Fruit fly (Drosophila melanogaster) whole organism, pupa: ENCODE data around the gene Rexo5.

Experiments
- CG10348 ChIP-seq: fragments of 200-800 bp; sonication (Bioruptor generic); IDR thresholded peaks from 2 replicates; pipeline ENCODE4 v1.3.6; 2022; ENCODE audit warnings: missing biosample characterization, missing genetic modification characterization
- CG12605 ChIP-seq: fragments of 200-800 bp; sonication (Bioruptor generic); IDR thresholded peaks from 2 replicates; pipeline ENCODE4 v1.3.6; 2022; ENCODE audit warnings: missing biosample characterization, missing genetic modification characterization
- CG13204 ChIP-seq: fragments of 200-800 bp; sonication (Bioruptor generic); optimal IDR thresholded peaks from 2 replicates; lab custom pipeline; 2018; ENCODE audit warnings: missing biosample characterization, mild to moderate bottlenecking, missing genetic modification characterization, moderate library complexity
- CG14655 ChIP-seq: fragments of 200-800 bp; sonication (Bioruptor generic); optimal IDR thresholded peaks from 3 replicates; lab custom pipeline; 2017; ENCODE audit warnings: mild to moderate bottlenecking, missing biosample characterization, missing genetic modification reagents, missing genetic modification characterization
- CG15710 ChIP-seq: fragments of 200-800 bp; sonication (Bioruptor generic); optimal IDR thresholded peaks from 2 replicates; lab custom pipeline; 2018; ENCODE audit warnings: missing biosample characterization, mild to moderate bottlenecking, missing genetic modification characterization, moderate library complexity
- CG17806 ChIP-seq: fragments of 200-800 bp; sonication (Bioruptor generic); optimal IDR thresholded peaks from 2 replicates; lab custom pipeline; 2018; ENCODE audit warnings: missing biosample characterization, mild to moderate bottlenecking, missing genetic modification characterization, moderate library complexity
- CG34367 ChIP-seq: fragments of 200-800 bp; sonication (Bioruptor generic); optimal IDR thresholded peaks from 2 replicates; lab custom pipeline; 2018; ENCODE audit warnings: missing biosample characterization, mild to moderate bottlenecking, missing genetic modification characterization
- CG4496 ChIP-seq: fragments of 200-800 bp; sonication (Bioruptor generic); IDR thresholded peaks from 3 replicates; pipeline ENCODE4 v1.3.6; 2022; ENCODE audit warnings: missing biosample characterization, missing genetic modification characterization
- CG8159 ChIP-seq: fragments of 200-800 bp; sonication (Bioruptor generic); optimal IDR thresholded peaks from 3 replicates; lab custom pipeline; 2018; ENCODE audit warnings: missing biosample characterization, mild to moderate bottlenecking, missing genetic modification characterization, moderate library complexity
- CG8301 ChIP-seq: fragments of 200-800 bp; sonication (Bioruptor generic); optimal IDR thresholded peaks from 2 replicates; lab custom pipeline; 2018; ENCODE audit warnings: missing biosample characterization, mild to moderate bottlenecking, missing genetic modification characterization
- EcR ChIP-seq: fragments of 200-800 bp; sonication (Bioruptor generic); optimal IDR thresholded peaks from 3 replicates; lab custom pipeline; 2019; ENCODE audit warnings: missing biosample characterization, missing genetic modification characterization, mild to moderate bottlenecking, moderate library complexity, missing genetic modification reagents
- Ets98B ChIP-seq: fragments of 200-800 bp; sonication (Bioruptor generic); IDR thresholded peaks from 2 replicates; pipeline ENCODE4 v1.3.6; 2022; ENCODE audit warnings: missing biosample characterization, missing genetic modification characterization
- Pif1A ChIP-seq: fragments of 200-800 bp; sonication (Bioruptor generic); optimal IDR thresholded peaks from 3 replicates; lab custom pipeline; 2016; ENCODE audit warnings: missing biosample characterization, missing genetic modification characterization
- Pif1B ChIP-seq: fragments of 200-800 bp; sonication (Bioruptor generic); optimal IDR thresholded peaks from 3 replicates; lab custom pipeline; 2016; ENCODE audit warnings: missing biosample characterization, missing genetic modification characterization
- Snoo ChIP-seq: fragments of 200-800 bp; sonication (Bioruptor generic); optimal IDR thresholded peaks from 3 replicates; lab custom pipeline; 2017; ENCODE audit warnings: missing biosample characterization, mild to moderate bottlenecking, missing genetic modification characterization, inconsistent platforms
- fd96Ca ChIP-seq: fragments of 200-800 bp; sonication (Bioruptor generic); IDR thresholded peaks from 3 replicates; pipeline ENCODE4 v1.3.6; 2022; ENCODE audit warnings: missing biosample characterization, missing genetic modification characterization
- rn ChIP-seq: fragments of 200-800 bp; sonication (Bioruptor generic); IDR thresholded peaks from 2 replicates; pipeline ENCODE4 v1.3.6; 2022; ENCODE audit warnings: missing biosample characterization, missing genetic modification characterization

The Rexo5 gene

DNA sequence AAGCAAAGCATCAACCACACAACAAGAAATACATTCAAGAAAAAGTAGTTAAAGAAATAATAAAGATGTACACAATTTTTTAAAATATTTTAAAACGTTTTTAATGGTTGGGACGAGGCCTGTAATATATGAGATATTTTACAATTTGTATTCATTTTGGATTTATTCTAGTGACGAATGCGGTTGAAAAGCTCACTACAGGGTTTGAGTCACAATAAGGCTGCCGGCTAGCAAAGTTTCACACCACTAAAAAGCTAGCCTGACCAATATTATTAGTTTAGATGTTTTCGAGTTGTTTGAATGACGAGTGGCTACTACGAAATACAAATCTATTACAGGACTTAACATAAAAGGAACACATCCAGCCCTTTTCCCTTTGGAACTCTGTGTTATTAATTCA lies 15.6 kb downstream of the Rexo5 start:
- TF ChIP-seq CG8159 (tag; lab: Kevin White, UChicago) (no peak), rn (GFP tag; lab: Robert Waterston, UW) (no peak), EcR (no peak), CG8301 (tag; lab: Kevin White, UChicago) (no peak), Snoo (no peak), CG10348 (GFP tag; lab: Robert Waterston, UW) (no peak), CG15710 (tag; lab: Kevin White, UChicago) (no peak), CG4496 (GFP tag; lab: Robert Waterston, UW) (no peak), CG13204 (GFP tag; lab: Kevin White, UChicago) (no peak), fd96Ca (GFP tag; lab: Robert Waterston, UW) (no peak), CG34367 (tag; lab: Kevin White, UChicago) (no peak), Pif1B (GFP tag; lab: Kevin White, UChicago) (no peak), Pif1A (GFP tag; lab: Kevin White, UChicago) (no peak), CG17806 (no peak), Ets98B (GFP tag; lab: Robert Waterston, UW) (no peak)

DNA sequence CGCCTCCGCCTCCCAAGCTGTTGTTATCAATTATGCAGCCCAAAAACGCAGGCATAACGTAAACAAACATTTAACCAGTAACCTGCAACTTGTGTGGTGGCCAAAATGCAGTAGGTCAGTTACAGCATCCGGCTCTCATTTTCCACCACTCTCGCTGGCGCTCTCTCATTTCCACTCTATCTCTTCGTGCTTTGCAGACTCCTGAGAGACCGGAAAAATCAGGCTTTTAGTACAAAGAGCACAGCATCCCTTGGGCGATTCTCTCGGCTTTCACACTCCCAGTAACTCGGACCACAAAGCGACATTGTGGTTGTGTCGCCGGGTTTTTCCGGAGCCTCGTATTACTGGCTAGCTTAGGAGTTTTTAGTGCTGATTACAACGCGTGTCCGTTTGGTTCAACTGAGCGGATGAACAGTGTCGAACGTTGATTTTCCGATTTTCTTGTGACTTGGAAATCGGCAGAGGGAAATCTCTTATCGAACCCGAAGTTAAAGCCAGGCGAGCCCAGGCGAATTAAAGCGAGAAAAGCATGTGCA lies 20.3 kb downstream of the Rexo5 start, which contains the start of gene GluRIA:
GluRIA (plus strand) TSS at position 364 of the 536 bp plus-strand sequence.
- TF ChIP-seq Pif1B (GFP tag; lab: Kevin White, UChicago) (no peak), CG17806 (no peak), CG8159 (tag; lab: Kevin White, UChicago) (no peak), CG12605 (no peak), CG15710 (tag; lab: Kevin White, UChicago) (no peak), Ets98B (GFP tag; lab: Robert Waterston, UW) (peak; percentile 39; the same call in 1 of the 2 replicates), CG14655 (no peak)
